Fruit fly (Drosophila melanogaster) Kc167 (cell line): ENCODE measurements around the gene phr6-4.

Experiments
- Myc ChIP-seq: fragments of >200 bp; optimal IDR thresholded peaks from 2 replicates; lab custom pipeline; 2017; ENCODE audit warnings: missing external identifiers
- Sin3A ChIP-seq: fragments of >200 bp; optimal IDR thresholded peaks from 2 replicates; lab custom pipeline; 2018; ENCODE audit warnings: missing external identifiers
- h ChIP-seq: fragments of >200 bp; optimal IDR thresholded peaks from 3 replicates; lab custom pipeline; 2018; ENCODE audit warnings: missing external identifiers
- psq ChIP-seq: fragments of >200 bp; optimal IDR thresholded peaks from 2 replicates; lab custom pipeline; 2017; ENCODE audit warnings: missing external identifiers
- ttk ChIP-seq: sonication (Bioruptor generic); optimal IDR thresholded peaks from 2 replicates; lab custom pipeline; 2017; ENCODE audit warnings: missing external identifiers

dm6 chr2L:20634215-20634614 lies 11.4 kb downstream of the phr6-4 start, which contains the start of gene CG17472:
- TF ChIP-seq psq (lab: Kevin White, UChicago): no peak
- no peak for TF ChIP-seq h (lab: Kevin White, UChicago)
- TF ChIP-seq Sin3A (lab: Kevin White, UChicago): no peak
- TF ChIP-seq ttk (lab: Kevin White, UChicago): no peak
- no peak for TF ChIP-seq Myc
